Fruit fly (Drosophila melanogaster) whole organism, embryonic: Measurements from ENCODE around the gene Plap.

Source experiments
- CG10654 ChIP-seq: fragments of 200-800 bp; sonication (Bioruptor generic); optimal IDR thresholded peaks from 2 replicates; lab custom pipeline; 2016; ENCODE audit warnings: missing biosample characterization, missing genetic modification characterization
- CG11456 ChIP-seq: fragments of 200-800 bp; sonication (Bioruptor generic); IDR thresholded peaks from 3 replicates; pipeline ENCODE4 v1.3.6; 2022; ENCODE audit warnings: missing biosample characterization, missing genetic modification characterization
- CG11560 ChIP-seq: fragments of 200-800 bp; sonication (Bioruptor generic); IDR thresholded peaks from 3 replicates; pipeline ENCODE4 v1.3.6; 2022; ENCODE audit warnings: missing biosample characterization, missing genetic modification characterization
- CG1233 ChIP-seq: fragments of 200-800 bp; sonication (Bioruptor generic); optimal IDR thresholded peaks from 4 replicates; lab custom pipeline; 2018; ENCODE audit warnings: missing biosample characterization, mild to moderate bottlenecking, missing genetic modification characterization
- CG14050 ChIP-seq: fragments of 200-800 bp; sonication (Bioruptor generic); IDR thresholded peaks from 3 replicates; pipeline ENCODE4 v1.3.6; 2022; ENCODE audit warnings: missing biosample characterization, missing genetic modification characterization
- CG16815 ChIP-seq: fragments of 200-800 bp; sonication (Bioruptor generic); optimal IDR thresholded peaks from 3 replicates; lab custom pipeline; 2017; ENCODE audit warnings: missing biosample characterization, mild to moderate bottlenecking, missing genetic modification characterization
- CG17829 ChIP-seq: fragments of 200-800 bp; optimal IDR thresholded peaks from 2 replicates; lab custom pipeline; 2019; ENCODE audit warnings: missing biosample characterization, mild to moderate bottlenecking, missing genetic modification characterization, moderate library complexity
- CG18011 ChIP-seq: fragments of 200-800 bp; sonication (Bioruptor generic); optimal IDR thresholded peaks from 2 replicates; lab custom pipeline; 2017; ENCODE audit warnings: missing biosample characterization, missing genetic modification characterization, mild to moderate bottlenecking, moderate library complexity, missing genotype
- CG18262 ChIP-seq: fragments of 200-800 bp; optimal IDR thresholded peaks from 3 replicates; lab custom pipeline; 2019; ENCODE audit warnings: missing biosample characterization, mild to moderate bottlenecking, missing genetic modification characterization, moderate library complexity
- CG2202 ChIP-seq: fragments of 200-800 bp; sonication (Bioruptor generic); optimal IDR thresholded peaks from 2 replicates; lab custom pipeline; 2018; ENCODE audit warnings: missing biosample characterization, mild to moderate bottlenecking, missing genetic modification characterization
- CG4854 ChIP-seq: fragments of 200-800 bp; sonication (Bioruptor generic); optimal IDR thresholded peaks from 2 replicates; lab custom pipeline; 2016; ENCODE audit warnings: missing biosample characterization, missing genetic modification characterization, inconsistent platforms
- CG7839 ChIP-seq: fragments of 200-800 bp; sonication (Bioruptor generic); optimal IDR thresholded peaks from 3 replicates; lab custom pipeline; 2018; ENCODE audit warnings: missing biosample characterization, mild to moderate bottlenecking, missing genetic modification characterization, moderate library complexity
- CG7987 ChIP-seq: fragments of 200-800 bp; sonication (Bioruptor generic); optimal IDR thresholded peaks from 2 replicates; lab custom pipeline; 2018; ENCODE audit warnings: missing biosample characterization, mild to moderate bottlenecking, missing genetic modification characterization, moderate library complexity
- CG8924 ChIP-seq: fragments of 200-800 bp; optimal IDR thresholded peaks from 3 replicates; lab custom pipeline; 2019; ENCODE audit warnings: missing biosample characterization, mild to moderate bottlenecking, missing genetic modification characterization, moderate library complexity
- CG9876 ChIP-seq: fragments of 200-800 bp; sonication (Bioruptor generic); optimal IDR thresholded peaks from 2 replicates; lab custom pipeline; 2016; ENCODE audit warnings: missing biosample characterization, missing genetic modification characterization
- Chrac-16 ChIP-seq: fragments of 200-800 bp; sonication (Bioruptor generic); optimal IDR thresholded peaks from 3 replicates; lab custom pipeline; 2016; ENCODE audit warnings: missing biosample characterization, missing genetic modification characterization
- Dad ChIP-seq: fragments of 200-800 bp; sonication (Bioruptor generic); optimal IDR thresholded peaks from 3 replicates; lab custom pipeline; 2016; ENCODE audit warnings: missing biosample characterization, missing genetic modification characterization
- ERR ChIP-seq: fragments of 200-800 bp; sonication (Bioruptor generic); optimal IDR thresholded peaks from 2 replicates; lab custom pipeline; 2016; ENCODE audit warnings: missing biosample characterization, missing genetic modification characterization
- Fer3 ChIP-seq: fragments of 200-800 bp; sonication (Bioruptor generic); optimal IDR thresholded peaks from 2 replicates; lab custom pipeline; 2018; ENCODE audit warnings: missing biosample characterization, mild to moderate bottlenecking, missing genetic modification characterization, moderate library complexity
- Gug ChIP-seq: fragments of 200-800 bp; sonication (Bioruptor generic); IDR thresholded peaks from 4 replicates; pipeline ENCODE4 v1.3.6; 2022; ENCODE audit warnings: missing biosample characterization, missing genetic modification characterization
- HmgD ChIP-seq: fragments of 200-800 bp; sonication (Bioruptor generic); optimal IDR thresholded peaks from 3 replicates; lab custom pipeline; 2016; ENCODE audit warnings: missing biosample characterization, missing genetic modification characterization
- HmgZ ChIP-seq: fragments of 200-800 bp; sonication (Bioruptor generic); optimal IDR thresholded peaks from 2 replicates; lab custom pipeline; 2018; ENCODE audit warnings: missing biosample characterization, mild to moderate bottlenecking, missing genetic modification characterization
- Hmr ChIP-seq: fragments of 200-800 bp; sonication (Bioruptor generic); optimal IDR thresholded peaks from 3 replicates; lab custom pipeline; 2017; ENCODE audit warnings: mild to moderate bottlenecking, missing biosample characterization, missing genetic modification reagents, missing genetic modification characterization
- Hmx ChIP-seq: fragments of 200-800 bp; sonication (Bioruptor generic); optimal IDR thresholded peaks from 2 replicates; lab custom pipeline; 2016; ENCODE audit warnings: missing biosample characterization, missing genetic modification characterization
- MBD-R2 ChIP-seq: fragments of 200-800 bp; sonication (Bioruptor generic); IDR thresholded peaks from 2 replicates; pipeline ENCODE4 v1.3.6; 2022; ENCODE audit warnings: missing biosample characterization, missing genetic modification characterization
- Oli ChIP-seq: fragments of 200-800 bp; sonication (Bioruptor generic); optimal IDR thresholded peaks from 2 replicates; lab custom pipeline; 2018; ENCODE audit warnings: missing biosample characterization, mild to moderate bottlenecking, missing genetic modification characterization, moderate library complexity
- Ptx1 ChIP-seq: fragments of 200-800 bp; sonication (Bioruptor generic); IDR thresholded peaks from 2 replicates; pipeline ENCODE4 v1.3.6; 2022; ENCODE audit warnings: missing biosample characterization, missing genetic modification characterization
- Side ChIP-seq: fragments of 200-800 bp; sonication (Bioruptor generic); optimal IDR thresholded peaks from 2 replicates; lab custom pipeline; 2016; ENCODE audit warnings: missing biosample characterization, missing genetic modification characterization
- Vsx1 ChIP-seq: fragments of 200-800 bp; sonication (Bioruptor generic); optimal IDR thresholded peaks from 2 replicates; lab custom pipeline; 2017; ENCODE audit warnings: missing biosample characterization, mild to moderate bottlenecking, missing genetic modification characterization, missing genetic modification reagents
- Xrp1 ChIP-seq: fragments of 200-800 bp; sonication (Bioruptor generic); IDR thresholded peaks from 2 replicates; pipeline ENCODE4 v1.3.6; 2022; ENCODE audit warnings: missing biosample characterization, missing genetic modification characterization
- YL-1 ChIP-seq: fragments of 200-800 bp; sonication (Bioruptor generic); optimal IDR thresholded peaks from 3 replicates; lab custom pipeline; 2017; ENCODE audit warnings: missing biosample characterization, mild to moderate bottlenecking, missing genetic modification characterization
- ab ChIP-seq: fragments of 200-800 bp; sonication (Bioruptor generic); optimal IDR thresholded peaks from 2 replicates; lab custom pipeline; 2016; ENCODE audit warnings: missing biosample characterization, missing genetic modification characterization
- ara ChIP-seq: fragments of 200-800 bp; sonication (Bioruptor generic); IDR thresholded peaks from 2 replicates; pipeline ENCODE4 v1.3.6; 2022; ENCODE audit warnings: missing biosample characterization, missing genetic modification characterization
- corto ChIP-seq: fragments of 200-800 bp; sonication (Bioruptor generic); optimal IDR thresholded peaks from 2 replicates; lab custom pipeline; 2016; ENCODE audit warnings: missing biosample characterization, mild to moderate bottlenecking, missing genetic modification characterization, moderate library complexity
- crol ChIP-seq: fragments of 200-800 bp; sonication (Bioruptor generic); IDR thresholded peaks from 2 replicates; pipeline ENCODE4 v1.3.6; 2022; ENCODE audit warnings: missing biosample characterization, missing genetic modification characterization
- dati ChIP-seq: fragments of 200-800 bp; sonication (Bioruptor generic); IDR thresholded peaks from 2 replicates; pipeline ENCODE4 v1.3.6; 2022; ENCODE audit warnings: missing biosample characterization, missing genetic modification characterization
- dpn ChIP-seq, 2 experiments: fragments of 200-800 bp; sonication (Bioruptor generic); optimal IDR thresholded peaks; 3 replicates each; lab custom pipeline; 2016; ENCODE audit warnings: missing biosample characterization in 2 of 2, missing genetic modification characterization in 2 of 2
- fd64A ChIP-seq: fragments of 200-800 bp; sonication (Bioruptor generic); optimal IDR thresholded peaks from 3 replicates; lab custom pipeline; 2018; ENCODE audit warnings: missing biosample characterization, mild to moderate bottlenecking, missing genetic modification characterization
- grau ChIP-seq: fragments of 200-800 bp; optimal IDR thresholded peaks from 3 replicates; lab custom pipeline; 2019; ENCODE audit warnings: missing biosample characterization, mild to moderate bottlenecking, missing genetic modification characterization, moderate library complexity
- hth ChIP-seq: fragments of >200 bp; optimal IDR thresholded peaks from 2 replicates; lab custom pipeline; 2017; ENCODE audit warnings: inconsistent platforms
- ind ChIP-seq: fragments of 200-800 bp; sonication (Bioruptor generic); optimal IDR thresholded peaks from 3 replicates; lab custom pipeline; 2016; ENCODE audit warnings: missing biosample characterization, missing genetic modification characterization
- lmd ChIP-seq: fragments of 200-800 bp; sonication (Bioruptor generic); IDR thresholded peaks from 2 replicates; pipeline ENCODE4 v1.3.6; 2022; ENCODE audit warnings: missing biosample characterization, missing genetic modification characterization
- nerfin-2 ChIP-seq: fragments of 200-800 bp; sonication (Bioruptor generic); IDR thresholded peaks from 2 replicates; pipeline ENCODE4 v1.3.6; 2022; ENCODE audit warnings: missing biosample characterization, missing genetic modification characterization; ENCODE audit not compliant: partially characterized antibody
- pita ChIP-seq: fragments of 200-800 bp; sonication (Bioruptor generic); optimal IDR thresholded peaks from 2 replicates; lab custom pipeline; 2017; ENCODE audit warnings: missing biosample characterization, mild to moderate bottlenecking, missing genetic modification characterization
- schlank ChIP-seq: fragments of 200-800 bp; sonication (Bioruptor generic); optimal IDR thresholded peaks from 2 replicates; lab custom pipeline; 2018; ENCODE audit warnings: missing biosample characterization, mild to moderate bottlenecking, missing genetic modification characterization
- seq ChIP-seq: fragments of 200-800 bp; sonication (Bioruptor generic); IDR thresholded peaks from 2 replicates; pipeline ENCODE4 v1.3.6; 2022; ENCODE audit warnings: missing biosample characterization, missing genetic modification characterization
- slbo ChIP-seq: fragments of 200-800 bp; sonication (Bioruptor generic); IDR thresholded peaks from 2 replicates; pipeline ENCODE4 v1.3.6; 2022; ENCODE audit warnings: missing biosample characterization, missing genetic modification characterization
- sr ChIP-seq: fragments of 200-800 bp; sonication (Bioruptor generic); IDR thresholded peaks from 3 replicates; pipeline ENCODE4 v1.3.6; 2022; ENCODE audit warnings: missing biosample characterization, missing genetic modification characterization
- sug ChIP-seq: fragments of 200-800 bp; optimal IDR thresholded peaks from 2 replicates; lab custom pipeline; 2019; ENCODE audit warnings: missing biosample characterization, mild to moderate bottlenecking, missing genetic modification characterization, moderate library complexity
- vvl ChIP-seq: fragments of 200-800 bp; sonication (Bioruptor generic); IDR thresholded peaks from 2 replicates; pipeline ENCODE4 v1.3.6; 2022; ENCODE audit warnings: missing biosample characterization, missing genetic modification characterization
- z ChIP-seq: fragments of 200-800 bp; sonication (Bioruptor generic); IDR thresholded peaks from 3 replicates; pipeline ENCODE4 v1.3.6; 2022; ENCODE audit warnings: missing biosample characterization, missing genetic modification characterization
- zf30C ChIP-seq: fragments of 200-800 bp; sonication (Bioruptor generic); optimal IDR thresholded peaks from 3 replicates; lab custom pipeline; 2018; ENCODE audit warnings: missing biosample characterization, mild to moderate bottlenecking, missing genetic modification characterization

The Plap gene

DNA sequence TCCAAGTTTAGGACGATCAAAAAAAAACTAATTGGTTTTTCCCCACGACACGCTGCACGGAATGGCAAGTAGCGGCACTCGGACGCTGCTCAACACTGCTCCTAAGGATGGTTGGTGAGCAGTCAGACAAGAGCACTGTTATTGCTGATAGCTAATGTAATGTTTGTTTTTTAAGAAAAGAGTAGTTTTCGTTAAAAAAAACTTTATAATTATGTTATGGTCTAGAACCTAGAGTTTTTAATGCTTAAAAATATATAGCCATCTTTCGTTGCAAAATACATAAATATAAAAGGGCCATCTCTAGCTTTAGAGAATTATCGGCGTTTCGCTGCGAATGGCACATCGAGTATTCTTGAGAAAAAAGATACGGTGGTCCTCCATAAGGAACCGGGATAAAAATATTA, 2.5 kb upstream of the Plap start, which contains the start of the genes Charon and CG4887 (continued):
- TF ChIP-seq CG2202 = peak; percentile 51
- no peak for TF ChIP-seq sug (tag; lab: Kevin White, UChicago)
- TF ChIP-seq Hmx (GFP tag; lab: Kevin White, UChicago) = peak; percentile 53
- TF ChIP-seq grau (tag; lab: Kevin White, UChicago) = no peak
- TF ChIP-seq CG4854 (GFP tag; lab: Kevin White, UChicago) = peak; percentile 74
- peak; percentile 35 for TF ChIP-seq CG7987 (GFP tag; lab: Kevin White, UChicago)
- peak; percentile 58 for TF ChIP-seq ab
- TF ChIP-seq HmgD = peak; percentile 71
- TF ChIP-seq CG1233 (GFP tag; lab: Kevin White, UChicago) = peak; percentile 76
- peak; percentile 55; the same call in 1 of the 3 replicates for TF ChIP-seq CG14050 (GFP tag; lab: Robert Waterston, UW)
- peak; percentile 61 for TF ChIP-seq CG16815 (GFP tag; lab: Kevin White, UChicago)
- no peak for TF ChIP-seq Oli
- peak; percentile 86 for TF ChIP-seq Xrp1 (GFP tag; lab: Robert Waterston, UW)
- TF ChIP-seq YL-1 (GFP tag; lab: Kevin White, UChicago) = peak; percentile 85
- peak; percentile 46 for TF ChIP-seq schlank (tag; lab: Kevin White, UChicago)
- peak; percentile 92 for TF ChIP-seq slbo (GFP tag; lab: Robert Waterston, UW)
- peak; percentile 71 for TF ChIP-seq CG9876 (GFP tag; lab: Kevin White, UChicago)
- TF ChIP-seq dati (GFP tag; lab: Robert Waterston, UW) = no peak
- TF ChIP-seq Side = peak; percentile 85
- TF ChIP-seq nerfin-2 (GFP tag; lab: Robert Waterston, UW) = peak; percentile 32; the same call in 1 of the 2 replicates
- TF ChIP-seq Dad = peak; percentile 82
- TF ChIP-seq seq (GFP tag; lab: Robert Waterston, UW) = peak; percentile 69
- TF ChIP-seq Gug (GFP tag; lab: Robert Waterston, UW) = peak; percentile 83
- TF ChIP-seq CG10654 (GFP tag; lab: Kevin White, UChicago) = peak; percentile 85
- no peak for TF ChIP-seq crol
- peak; percentile 87 to 88 for TF ChIP-seq dpn (GFP tag; optimal IDR thresholded peaks at IDR 0.05; lab: Kevin White, UChicago)
- peak; percentile 74; the same call in 2 of the 3 replicates for TF ChIP-seq CG11560 (tag; lab: Robert Waterston, UW)
- no peak for TF ChIP-seq z
- TF ChIP-seq CG8924 (tag; lab: Kevin White, UChicago) = no peak
- no peak for TF ChIP-seq zf30C
- peak; percentile 67 for TF ChIP-seq ERR
- no peak for TF ChIP-seq CG7839
- no peak for TF ChIP-seq corto
- TF ChIP-seq CG11456 = peak; percentile 82
- TF ChIP-seq Ptx1 (GFP tag; lab: Robert Waterston, UW) = peak; percentile 85
- TF ChIP-seq hth (lab: Kevin White, UChicago) = no peak
- TF ChIP-seq CG18262 = no peak
- peak; percentile 89 for TF ChIP-seq HmgZ (tag; lab: Kevin White, UChicago)
- TF ChIP-seq MBD-R2 (GFP tag; lab: Robert Waterston, UW) = peak; percentile 89
- peak; percentile 88 for TF ChIP-seq ind (GFP tag; lab: Kevin White, UChicago)
- TF ChIP-seq CG17829 = peak; percentile 77
- peak; percentile 82 for TF ChIP-seq Fer3
- TF ChIP-seq CG18011 = peak; percentile 77
- TF ChIP-seq pita = no peak
- TF ChIP-seq Hmr (GFP tag; lab: Kevin White, UChicago) = peak; percentile 83
- peak; percentile 84 for TF ChIP-seq lmd (GFP tag; lab: Robert Waterston, UW)
- TF ChIP-seq ara (GFP tag; lab: Robert Waterston, UW) = peak; percentile 75; the same call in 1 of the 2 replicates
- no peak for TF ChIP-seq sr (GFP tag; lab: Robert Waterston, UW)
- TF ChIP-seq fd64A = no peak
- TF ChIP-seq vvl (GFP tag; lab: Robert Waterston, UW) = peak; percentile 86
- TF ChIP-seq Vsx1 (GFP tag; lab: Kevin White, UChicago) = no peak
- TF ChIP-seq Chrac-16 (GFP tag; lab: Kevin White, UChicago) = peak; percentile 89
